Worm (Caenorhabditis elegans) whole organism, L2 larva: Measurements from ENCODE around the gene flp-15.
A peak's percentile ranks its signal among the peaks of the same experiment; 100 is the strongest.

Source experiments
- C34F6.9 ChIP-seq: fragments of 150-350 bp; optimal IDR thresholded peaks from 2 replicates; lab custom pipeline; 2014; ENCODE audit warnings: missing biosample characterization, missing genetic modification characterization
- F13H6.1 ChIP-seq: sonication (generic microtip); optimal IDR thresholded peaks from 2 replicates; lab custom pipeline; 2016; ENCODE audit warnings: missing genetic modification characterization, missing compliant biosample characterization
- Y55F3AM.14 ChIP-seq: fragments of 200-800 bp; sonication (Bioruptor generic); optimal IDR thresholded peaks from 2 replicates; lab custom pipeline; 2018; ENCODE audit warnings: mild to moderate bottlenecking, missing genetic modification characterization, missing compliant biosample characterization
- aly-2 ChIP-seq: fragments of 150-350 bp; optimal IDR thresholded peaks from 2 replicates; lab custom pipeline; 2014; ENCODE audit warnings: missing biosample characterization, missing genetic modification characterization
- ama-1 ChIP-seq: fragments of 150-350 bp; optimal IDR thresholded peaks from 2 replicates; lab custom pipeline; 2018; ENCODE audit warnings: inconsistent platforms
- blmp-1 ChIP-seq: sonication (generic microtip); optimal IDR thresholded peaks from 2 replicates; lab custom pipeline; 2017; ENCODE audit warnings: missing genetic modification characterization, mild to moderate bottlenecking, missing compliant biosample characterization, antibody characterized with exemption, moderate library complexity; ENCODE audit not compliant: insufficient read depth
- ceh-16 ChIP-seq: fragments of 150-350 bp; optimal IDR thresholded peaks from 2 replicates; lab custom pipeline; 2014; ENCODE audit warnings: missing biosample characterization, missing genetic modification characterization
- ceh-82 ChIP-seq: fragments of 150-350 bp; optimal IDR thresholded peaks from 2 replicates; lab custom pipeline; 2014; ENCODE audit warnings: missing biosample characterization, missing genetic modification characterization
- crh-2 ChIP-seq: sonication (generic microtip); optimal IDR thresholded peaks from 2 replicates; lab custom pipeline; 2017; ENCODE audit warnings: missing biosample characterization, missing genetic modification characterization
- dmd-4 ChIP-seq: sonication (generic microtip); optimal IDR thresholded peaks from 2 replicates; lab custom pipeline; 2017; ENCODE audit warnings: missing biosample characterization, missing genetic modification characterization
- egl-27 ChIP-seq: sonication (generic microtip); optimal IDR thresholded peaks from 3 replicates; lab custom pipeline; 2017; ENCODE audit warnings: missing biosample characterization, missing genetic modification reagents, missing genetic modification characterization
- elt-1 ChIP-seq: fragments of 150-350 bp; optimal IDR thresholded peaks from 2 replicates; lab custom pipeline; 2014; ENCODE audit warnings: missing biosample characterization, missing genetic modification characterization
- fos-1 ChIP-seq: fragments of 150-350 bp; optimal IDR thresholded peaks from 2 replicates; lab custom pipeline; 2014; ENCODE audit warnings: missing biosample characterization, missing genetic modification characterization
- gmeb-1 ChIP-seq: fragments of 150-350 bp; optimal IDR thresholded peaks from 2 replicates; lab custom pipeline; 2014; ENCODE audit warnings: missing biosample characterization, missing genetic modification characterization
- lin-11 ChIP-seq: fragments of 150-350 bp; sonication (generic microtip); optimal IDR thresholded peaks from 2 replicates; lab custom pipeline; 2014; ENCODE audit warnings: missing biosample characterization, missing genetic modification characterization, inconsistent platforms, mixed read lengths
- lin-13 ChIP-seq: fragments of 150-350 bp; optimal IDR thresholded peaks from 2 replicates; lab custom pipeline; 2014; ENCODE audit warnings: missing biosample characterization, missing genetic modification reagents, missing genetic modification characterization
- lin-39 ChIP-seq: fragments of 150-350 bp; optimal IDR thresholded peaks from 2 replicates; lab custom pipeline; 2014; ENCODE audit warnings: missing biosample characterization, missing genetic modification reagents, missing genetic modification characterization
- lsy-2 ChIP-seq, 2 experiments: fragments of 150-350 bp in 1 of 2; sonication (generic microtip) in 1 of 2; optimal IDR thresholded peaks; 2 replicates each; lab custom pipeline; 2014 to 2017; ENCODE audit warnings: missing biosample characterization in 2 of 2, missing genetic modification characterization in 2 of 2
- mab-5 ChIP-seq: fragments of 150-350 bp; optimal IDR thresholded peaks from 2 replicates; lab custom pipeline; 2014; ENCODE audit warnings: missing biosample characterization, missing genetic modification characterization
- mbf-1 ChIP-seq: sonication (generic microtip); optimal IDR thresholded peaks from 2 replicates; lab custom pipeline; 2017; ENCODE audit warnings: missing biosample characterization, missing genetic modification characterization
- mdl-1 ChIP-seq, 2 experiments: fragments of 150-350 bp in 1 of 2; sonication (generic microtip) in 1 of 2; optimal IDR thresholded peaks; 2 replicates each; lab custom pipeline; 2017; ENCODE audit warnings: missing biosample characterization in 2 of 2, missing genetic modification characterization in 2 of 2
- nhr-10 ChIP-seq: sonication (generic microtip); optimal IDR thresholded peaks from 2 replicates; lab custom pipeline; 2017; ENCODE audit warnings: missing biosample characterization, missing genetic modification characterization
- nhr-11 ChIP-seq: fragments of 150-350 bp; optimal IDR thresholded peaks from 2 replicates; lab custom pipeline; 2014; ENCODE audit warnings: missing biosample characterization, missing genetic modification characterization
- nhr-12 ChIP-seq: fragments of 150-350 bp; optimal IDR thresholded peaks from 2 replicates; lab custom pipeline; 2014; ENCODE audit warnings: missing biosample characterization, missing genetic modification characterization
- nhr-129 ChIP-seq: fragments of 150-350 bp; optimal IDR thresholded peaks from 2 replicates; lab custom pipeline; 2014; ENCODE audit warnings: missing biosample characterization, missing genetic modification characterization
- nhr-21 ChIP-seq: fragments of 150-350 bp; optimal IDR thresholded peaks from 2 replicates; lab custom pipeline; 2014; ENCODE audit warnings: missing biosample characterization, missing genetic modification characterization
- nhr-23 ChIP-seq: fragments of 150-350 bp; optimal IDR thresholded peaks from 2 replicates; lab custom pipeline; 2014; ENCODE audit warnings: missing biosample characterization, missing genetic modification reagents, missing genetic modification characterization
- nhr-237 ChIP-seq: fragments of 150-350 bp; optimal IDR thresholded peaks from 2 replicates; lab custom pipeline; 2014; ENCODE audit warnings: missing biosample characterization, missing genetic modification characterization
- nhr-25 ChIP-seq: fragments of 150-350 bp; sonication (generic microtip); optimal IDR thresholded peaks from 3 replicates; lab custom pipeline; 2014; ENCODE audit warnings: missing biosample characterization, missing genetic modification characterization
- nhr-6 ChIP-seq: fragments of 150-350 bp; optimal IDR thresholded peaks from 2 replicates; lab custom pipeline; 2014; ENCODE audit warnings: missing biosample characterization, missing genetic modification characterization
- nhr-77 ChIP-seq: fragments of 150-350 bp; optimal IDR thresholded peaks from 2 replicates; lab custom pipeline; 2014; ENCODE audit warnings: missing biosample characterization, missing genetic modification characterization
- peb-1 ChIP-seq: fragments of 150-350 bp; optimal IDR thresholded peaks from 2 replicates; lab custom pipeline; 2014; ENCODE audit warnings: missing biosample characterization, missing genetic modification characterization
- skn-1 ChIP-seq: sonication (generic microtip); optimal IDR thresholded peaks from 2 replicates; lab custom pipeline; 2017; ENCODE audit warnings: missing biosample characterization, missing genetic modification characterization
- sma-3 ChIP-seq: sonication (generic microtip); optimal IDR thresholded peaks from 2 replicates; lab custom pipeline; 2016; ENCODE audit warnings: missing genetic modification reagents, missing genetic modification characterization, missing compliant biosample characterization
- sma-9 ChIP-seq, 2 experiments: fragments of 150-350 bp in 1 of 2; sonication (generic microtip) in 1 of 2; optimal IDR thresholded peaks; 2 replicates each; lab custom pipeline; 2014 to 2016; ENCODE audit warnings: missing genetic modification characterization in 2 of 2, mild to moderate bottlenecking in 1 of 2, missing biosample characterization in 1 of 2, missing compliant biosample characterization in 1 of 2, missing genetic modification reagents in 1 of 2, moderate library complexity in 1 of 2
- unc-39 ChIP-seq: fragments of 150-350 bp; optimal IDR thresholded peaks from 2 replicates; lab custom pipeline; 2014; ENCODE audit warnings: missing biosample characterization, missing genetic modification characterization
- unc-55 ChIP-seq: fragments of 150-350 bp; sonication (generic microtip); optimal IDR thresholded peaks from 3 replicates; lab custom pipeline; 2014; ENCODE audit warnings: missing biosample characterization, missing genetic modification reagents, missing genetic modification characterization
- unc-62 ChIP-seq: fragments of 150-350 bp; optimal IDR thresholded peaks from 2 replicates; lab custom pipeline; 2014; ENCODE audit warnings: missing biosample characterization, missing genetic modification reagents, missing genetic modification characterization
- zag-1 ChIP-seq: fragments of 150-350 bp; optimal IDR thresholded peaks from 2 replicates; lab custom pipeline; 2014; ENCODE audit warnings: missing biosample characterization, missing genetic modification characterization
- ztf-1 ChIP-seq: fragments of 200-800 bp; sonication (Bioruptor generic); conservative IDR thresholded peaks from 2 replicates; pipeline ENCODE4 v1.3.6; 2022; ENCODE audit warnings: missing genetic modification characterization, missing compliant biosample characterization
- ztf-11 ChIP-seq: sonication (generic microtip); optimal IDR thresholded peaks from 2 replicates; lab custom pipeline; 2017; ENCODE audit warnings: missing biosample characterization, missing genetic modification characterization
- ztf-4 ChIP-seq: fragments of 150-350 bp; optimal IDR thresholded peaks from 2 replicates; lab custom pipeline; 2014; ENCODE audit warnings: missing biosample characterization, missing genetic modification characterization

flp-15 gene

ce11 chrIII:13651414-13651813 lies 16.2 kb downstream of the flp-15 start:
- no peak for TF ChIP-seq gmeb-1 (tag; lab: Kevin White, UChicago)
- no peak for TF ChIP-seq mbf-1 (tag; lab: Kevin White, UChicago)
- TF ChIP-seq ceh-16 (tag; lab: Kevin White, UChicago), result no peak
- no peak for TF ChIP-seq unc-39 (tag; lab: Kevin White, UChicago)
- TF ChIP-seq nhr-10 (tag; lab: Kevin White, UChicago), result no peak
- no peak for TF ChIP-seq nhr-77 (tag; lab: Kevin White, UChicago)
- TF ChIP-seq ceh-82 (tag; lab: Kevin White, UChicago), result no peak
- TF ChIP-seq dmd-4 (tag; lab: Kevin White, UChicago), result no peak
- TF ChIP-seq ztf-1 (GFP tag; lab: Robert Waterston, UW), result no peak
- TF ChIP-seq Y55F3AM.14, result no peak
- no peak for TF ChIP-seq ztf-11 (tag; lab: Kevin White, UChicago)
- no peak for TF ChIP-seq zag-1 (tag; lab: Kevin White, UChicago)

- TF ChIP-seq nhr-11, result no peak
- no peak for TF ChIP-seq egl-27
- TF ChIP-seq nhr-12, result no peak
- no peak for TF ChIP-seq aly-2 (tag; lab: Kevin White, UChicago)
- no peak for TF ChIP-seq skn-1 (tag; lab: Kevin White, UChicago)
- no peak for TF ChIP-seq mbf-1 (tag; lab: Kevin White, UChicago)
- no peak for TF ChIP-seq elt-1
- no peak for TF ChIP-seq fos-1
- TF ChIP-seq lin-13 (GFP tag; lab: Kevin White, UChicago), result no peak
- no peak for TF ChIP-seq lin-39
- TF ChIP-seq peb-1 (tag; lab: Kevin White, UChicago), result no peak
- TF ChIP-seq sma-9 (GFP tag; optimal IDR thresholded peaks at IDR 0.05; lab: Kevin White, UChicago), result no peak
- no peak for TF ChIP-seq sma-9 (tag; optimal IDR thresholded peaks at IDR 0.05; lab: Kevin White, UChicago)
- TF ChIP-seq lin-11 (tag; lab: Kevin White, UChicago), result no peak
- TF ChIP-seq nhr-77 (tag; lab: Kevin White, UChicago), result no peak
- TF ChIP-seq ama-1 (lab: Kevin White, UChicago), result no peak
- TF ChIP-seq, all 48 proteins: peak for 0
Measured at ce11 chrIII:13648540-13648939, 19.1 kb downstream of the flp-15 start.

ce11 chrIII:13645885-13646488 lies 21.7 kb downstream of the flp-15 start:
- TF ChIP-seq unc-39 (tag; lab: Kevin White, UChicago), result no peak
- no peak for TF ChIP-seq nhr-129 (tag; lab: Kevin White, UChicago)
- no peak for TF ChIP-seq C34F6.9 (tag; lab: Kevin White, UChicago)
- TF ChIP-seq egl-27, result no peak

DNA sequence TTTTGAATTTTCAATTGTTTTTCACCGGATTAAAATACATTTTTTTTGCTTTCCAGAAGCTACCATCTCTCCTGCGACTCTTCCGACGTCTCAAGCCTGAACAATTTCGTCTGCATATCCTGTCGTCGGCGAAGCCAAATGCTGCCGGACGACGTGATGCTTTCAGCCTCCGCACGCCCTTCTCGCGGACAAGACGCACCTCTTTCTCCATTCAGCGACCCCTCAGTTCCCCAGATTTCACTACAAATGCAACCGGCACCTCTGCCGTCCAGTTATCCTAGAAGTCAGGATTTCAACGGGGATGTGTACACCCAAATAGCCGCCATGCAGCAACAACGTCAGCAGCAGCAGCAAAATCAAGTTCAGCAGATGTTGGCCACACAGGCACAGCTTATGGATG lies 23.4 kb downstream of the flp-15 start:
- TF ChIP-seq lin-11 (tag; lab: Kevin White, UChicago) (no peak), zag-1 (tag; lab: Kevin White, UChicago) (no peak), unc-62 (GFP tag; lab: Kevin White, UChicago) (no peak), nhr-23 (no peak), C34F6.9 (tag; lab: Kevin White, UChicago) (no peak), mdl-1 (tag; optimal IDR thresholded peaks at IDR 0.05; lab: Kevin White, UChicago) (no peak), mbf-1 (tag; lab: Kevin White, UChicago) (no peak), nhr-11 (no peak), unc-39 (tag; lab: Kevin White, UChicago) (no peak), sma-3 (GFP tag; lab: Kevin White, UChicago) (no peak), nhr-237 (tag; lab: Kevin White, UChicago) (no peak), nhr-6 (no peak), elt-1 (no peak), dmd-4 (tag; lab: Kevin White, UChicago) (no peak), nhr-77 (tag; lab: Kevin White, UChicago) (no peak)

DNA sequence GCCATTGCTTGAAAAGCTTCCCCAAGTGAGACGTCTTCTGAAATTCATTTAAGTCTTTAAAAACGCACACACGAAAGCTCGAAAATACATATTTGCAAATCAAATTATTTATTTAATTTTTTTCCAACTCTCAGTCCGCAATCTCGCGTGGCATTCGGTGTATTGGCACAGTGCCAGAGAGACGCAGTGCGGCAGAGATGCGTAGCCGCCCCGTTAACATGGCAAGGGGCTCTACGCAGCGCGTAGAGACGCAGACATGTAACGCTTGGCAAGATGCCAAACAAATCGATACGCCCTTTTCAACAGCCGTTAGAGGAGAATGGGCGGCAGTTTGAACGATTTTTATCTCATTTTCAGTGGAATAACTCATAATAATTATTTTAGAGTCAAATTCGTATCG lies 24.1 kb downstream of the flp-15 start, which contains the start of the genes drr-2 and set-16:
TSS of gene drr-2 (minus strand) at position 37 of the 400 bp plus-strand sequence.
TSS of gene set-16 (plus strand) at position 383 of the 400 bp plus-strand sequence.
- TF ChIP-seq nhr-12, result peak; percentile 61
- TF ChIP-seq lin-11 (tag; lab: Kevin White, UChicago), result peak; percentile 99
- peak; percentile 99 for TF ChIP-seq nhr-25 (tag; lab: Kevin White, UChicago)
- no peak for TF ChIP-seq nhr-23
- TF ChIP-seq zag-1 (tag; lab: Kevin White, UChicago), result peak; percentile 97
- TF ChIP-seq nhr-129 (tag; lab: Kevin White, UChicago), result peak; percentile 95
- peak; percentile 93 for TF ChIP-seq nhr-77 (tag; lab: Kevin White, UChicago)
- peak; percentile 84 for TF ChIP-seq skn-1 (tag; lab: Kevin White, UChicago)
- peak; percentile 96 for TF ChIP-seq gmeb-1 (tag; lab: Kevin White, UChicago)
- peak; percentile 99 for TF ChIP-seq unc-55 (GFP tag; lab: Kevin White, UChicago)
- TF ChIP-seq ama-1 (lab: Kevin White, UChicago), result peak; percentile 68
- TF ChIP-seq nhr-21 (tag; lab: Kevin White, UChicago), result peak; percentile 99
- peak; percentile 36 for TF ChIP-seq dmd-4 (tag; lab: Kevin White, UChicago)
- no peak for TF ChIP-seq aly-2 (tag; lab: Kevin White, UChicago)
- TF ChIP-seq mab-5 (tag; lab: Kevin White, UChicago), result peak; percentile 98
- TF ChIP-seq F13H6.1 (tag; lab: Kevin White, UChicago), result peak; percentile 99
- no peak for TF ChIP-seq unc-39 (tag; lab: Kevin White, UChicago)
- TF ChIP-seq Y55F3AM.14, result peak; percentile 96
- TF ChIP-seq ztf-4, result peak; percentile 97
- TF ChIP-seq lsy-2 (tag; optimal IDR thresholded peaks at IDR 0.05; lab: Kevin White, UChicago), result peak; percentile 96 to 98
- TF ChIP-seq sma-3 (GFP tag; lab: Kevin White, UChicago), result peak; percentile 100
- TF ChIP-seq crh-2, result peak; percentile 99
- TF ChIP-seq blmp-1 (tag; lab: Kevin White, UChicago), result peak; percentile 90
- peak; percentile 88 for TF ChIP-seq unc-62 (GFP tag; lab: Kevin White, UChicago)
- TF ChIP-seq egl-27, result peak; percentile 98
